Worm (Caenorhabditis elegans) whole organism, young adult: Measurements from ENCODE around the gene W01C8.1.
A peak's percentile ranks its signal among the peaks of the same experiment; 100 is the strongest.

Experiments
- B0019.2 ChIP-seq: fragments of 200-800 bp; sonication (Bioruptor generic); conservative IDR thresholded peaks from 2 replicates; pipeline ENCODE4 v1.3.6; 2022; ENCODE audit warnings: missing genetic modification reagents, missing genetic modification characterization, missing compliant biosample characterization
- B0261.1 ChIP-seq: sonication (generic microtip); optimal IDR thresholded peaks from 2 replicates; lab custom pipeline; 2016; ENCODE audit warnings: mild to moderate bottlenecking, missing genetic modification characterization, moderate library complexity, missing compliant biosample characterization
- B0336.3 ChIP-seq: fragments of 200-800 bp; sonication (Bioruptor generic); IDR thresholded peaks from 2 replicates; pipeline ENCODE4 v1.3.6; 2022; ENCODE audit warnings: missing genetic modification characterization, missing compliant biosample characterization
- C17E4.6 ChIP-seq: fragments of 200-800 bp; sonication (Bioruptor generic); IDR thresholded peaks from 2 replicates; pipeline ENCODE4 v1.3.6; 2022; ENCODE audit warnings: missing genetic modification reagents, missing genetic modification characterization, missing compliant biosample characterization
- F10E7.11 ChIP-seq: sonication (generic microtip); optimal IDR thresholded peaks from 2 replicates; lab custom pipeline; 2017; ENCODE audit warnings: mild to moderate bottlenecking, missing genetic modification characterization, moderate library complexity, missing compliant biosample characterization
- F33H1.4 ChIP-seq: fragments of 200-800 bp; sonication (Bioruptor generic); IDR thresholded peaks from 2 replicates; pipeline ENCODE4 v1.3.6; 2022; ENCODE audit warnings: missing genetic modification reagents, missing genetic modification characterization, missing compliant biosample characterization
- F52B5.7 ChIP-seq: sonication (generic microtip); optimal IDR thresholded peaks from 2 replicates; lab custom pipeline; 2016; ENCODE audit warnings: mild to moderate bottlenecking, missing genetic modification characterization, missing compliant biosample characterization
- K12H6.12 ChIP-seq: fragments of 200-800 bp; sonication (Bioruptor generic); optimal IDR thresholded peaks from 2 replicates; lab custom pipeline; 2018; ENCODE audit warnings: mild to moderate bottlenecking, missing genetic modification characterization, missing compliant biosample characterization
- Y67H2A.10 ChIP-seq: fragments of 200-800 bp; sonication (Bioruptor generic); conservative IDR thresholded peaks from 2 replicates; pipeline ENCODE4 v1.3.6; 2022; ENCODE audit warnings: missing genetic modification reagents, missing genetic modification characterization, missing compliant biosample characterization
- aptf-3 ChIP-seq: fragments of 200-800 bp; sonication (Bioruptor generic); IDR thresholded peaks from 2 replicates; pipeline ENCODE4 v1.3.6; 2022; ENCODE audit warnings: missing genetic modification characterization, missing compliant biosample characterization
- atf-7 ChIP-seq: sonication (generic microtip); optimal IDR thresholded peaks from 2 replicates; lab custom pipeline; 2017; ENCODE audit warnings: mild to moderate bottlenecking, missing genetic modification characterization, missing compliant biosample characterization
- attf-6 ChIP-seq: fragments of 200-800 bp; sonication (Bioruptor generic); IDR thresholded peaks from 2 replicates; pipeline ENCODE4 v1.3.6; 2022; ENCODE audit warnings: missing genetic modification reagents, missing genetic modification characterization, missing compliant biosample characterization
- bed-2 ChIP-seq: fragments of 200-800 bp; sonication (Bioruptor generic); IDR thresholded peaks from 2 replicates; pipeline ENCODE4 v1.3.6; 2022; ENCODE audit warnings: missing genetic modification reagents, missing genetic modification characterization, missing compliant biosample characterization
- ccch-3 ChIP-seq: fragments of 200-800 bp; sonication (Bioruptor generic); optimal IDR thresholded peaks from 2 replicates; lab custom pipeline; 2018; ENCODE audit warnings: mild to moderate bottlenecking, missing genetic modification characterization, missing compliant biosample characterization
- cebp-1 ChIP-seq, 2 experiments: fragments of 200-800 bp in 1 of 2; sonication (Bioruptor generic) in 1 of 2; sonication (generic microtip) in 1 of 2; IDR thresholded peaks in 1 of 2; optimal IDR thresholded peaks in 1 of 2; 2 replicates each; pipeline versions ENCODE4 v1.3.6 to Lab custom; 2017 to 2022; ENCODE audit warnings: missing compliant biosample characterization in 2 of 2, missing genetic modification characterization in 2 of 2, mild to moderate bottlenecking in 1 of 2, missing genetic modification reagents in 1 of 2, moderate library complexity in 1 of 2
- ceh-100 ChIP-seq: fragments of 200-800 bp; sonication (Bioruptor generic); IDR thresholded peaks from 2 replicates; pipeline ENCODE4 v1.3.6; 2022; ENCODE audit warnings: missing genetic modification reagents, missing genetic modification characterization, missing compliant biosample characterization
- ceh-79 ChIP-seq: sonication (generic microtip); optimal IDR thresholded peaks from 2 replicates; lab custom pipeline; 2017; ENCODE audit warnings: mild to moderate bottlenecking, missing genetic modification characterization, missing compliant biosample characterization
- ceh-91 ChIP-seq: fragments of 200-800 bp; sonication (Bioruptor generic); IDR thresholded peaks from 2 replicates; pipeline ENCODE4 v1.3.6; 2022; ENCODE audit warnings: missing genetic modification reagents, missing genetic modification characterization, missing compliant biosample characterization
- die-1 ChIP-seq: sonication (generic microtip); optimal IDR thresholded peaks from 2 replicates; lab custom pipeline; 2016; ENCODE audit warnings: missing genotype, mild to moderate bottlenecking, missing genetic modification characterization, missing compliant biosample characterization
- egl-18 ChIP-seq: fragments of 200-800 bp; sonication (Bioruptor generic); IDR thresholded peaks from 2 replicates; pipeline ENCODE4 v1.3.6; 2022; ENCODE audit warnings: missing genetic modification reagents, missing genetic modification characterization, missing compliant biosample characterization
- him-1 ChIP-seq: sonication (generic microtip); optimal IDR thresholded peaks from 2 replicates; lab custom pipeline; 2016; ENCODE audit warnings: missing genotype, missing genetic modification reagents, missing genetic modification characterization, missing compliant biosample characterization
- hlh-26 ChIP-seq: fragments of 200-800 bp; sonication (Bioruptor generic); conservative IDR thresholded peaks from 2 replicates; pipeline ENCODE4 v1.3.6; 2022; ENCODE audit warnings: missing genetic modification reagents, missing genetic modification characterization, missing compliant biosample characterization
- hmg-20 ChIP-seq: fragments of 200-800 bp; sonication (Bioruptor generic); IDR thresholded peaks from 2 replicates; pipeline ENCODE4 v1.3.6; 2022; ENCODE audit warnings: missing genetic modification reagents, missing genetic modification characterization, missing compliant biosample characterization
- hrde-1 ChIP-seq: sonication (generic microtip); optimal IDR thresholded peaks from 2 replicates; lab custom pipeline; 2016; ENCODE audit warnings: missing genetic modification characterization, mild to moderate bottlenecking, missing compliant biosample characterization, moderate library complexity, missing genotype, missing genetic modification reagents, borderline replicate concordance
- hsf-1 ChIP-seq: fragments of 200-800 bp; sonication (Bioruptor generic); IDR thresholded peaks from 2 replicates; pipeline ENCODE4 v1.3.6; 2022; ENCODE audit warnings: missing genetic modification reagents, missing genetic modification characterization, missing compliant biosample characterization
- lag-1 ChIP-seq: fragments of 200-800 bp; sonication (Bioruptor generic); IDR thresholded peaks from 2 replicates; pipeline ENCODE4 v1.3.6; 2022; ENCODE audit warnings: missing genetic modification reagents, missing genetic modification characterization, missing compliant biosample characterization
- let-607 ChIP-seq, 2 experiments: fragments of 200-800 bp in 1 of 2; sonication (Bioruptor generic) in 1 of 2; sonication (generic microtip) in 1 of 2; optimal IDR thresholded peaks; 2 replicates each; lab custom pipeline; 2016 to 2018; ENCODE audit warnings: mild to moderate bottlenecking in 2 of 2, missing compliant biosample characterization in 2 of 2, missing genetic modification characterization in 2 of 2, moderate library complexity in 2 of 2, missing genotype in 1 of 2
- lin-26 ChIP-seq: fragments of 200-800 bp; sonication (Bioruptor generic); IDR thresholded peaks from 2 replicates; pipeline ENCODE4 v1.3.6; 2022; ENCODE audit warnings: missing genetic modification reagents, missing genetic modification characterization, missing compliant biosample characterization
- lin-35 ChIP-seq, 3 experiments: fragments of 150-350 bp in 2 of 3; sonication (generic microtip) in 1 of 3; optimal IDR thresholded peaks; 2 replicates each; lab custom pipeline; 2014 to 2018; ENCODE audit warnings: missing biosample characterization in 3 of 3, missing genetic modification characterization in 3 of 3, missing genetic modification reagents in 3 of 3
- lsy-27 ChIP-seq: sonication (generic microtip); optimal IDR thresholded peaks from 2 replicates; lab custom pipeline; 2017; ENCODE audit warnings: missing genetic modification characterization, mild to moderate bottlenecking, missing compliant biosample characterization, antibody characterized with exemption, missing genotype, borderline replicate concordance; ENCODE audit not compliant: insufficient read depth
- madf-8 ChIP-seq: fragments of 200-800 bp; sonication (Bioruptor generic); conservative IDR thresholded peaks from 2 replicates; pipeline ENCODE4 v1.3.6; 2022; ENCODE audit warnings: missing genetic modification reagents, missing genetic modification characterization, missing compliant biosample characterization
- mel-28 ChIP-seq: sonication (generic microtip); optimal IDR thresholded peaks from 2 replicates; lab custom pipeline; 2016; ENCODE audit warnings: borderline replicate concordance, mild to moderate bottlenecking, missing genetic modification characterization, missing compliant biosample characterization
- mxl-1 ChIP-seq: sonication (generic microtip); optimal IDR thresholded peaks from 2 replicates; lab custom pipeline; 2016; ENCODE audit warnings: missing genetic modification characterization, missing compliant biosample characterization
- nfya-2 ChIP-seq: fragments of 200-800 bp; sonication (Bioruptor generic); IDR thresholded peaks from 2 replicates; pipeline ENCODE4 v1.3.6; 2022; ENCODE audit warnings: missing genetic modification reagents, missing genetic modification characterization, missing compliant biosample characterization
- nfyb-1 ChIP-seq: fragments of 200-800 bp; sonication (Bioruptor generic); IDR thresholded peaks from 2 replicates; pipeline ENCODE4 v1.3.6; 2022; ENCODE audit warnings: missing genetic modification reagents, missing genetic modification characterization, missing compliant biosample characterization
- nhr-120 ChIP-seq: fragments of 200-800 bp; sonication (Bioruptor generic); IDR thresholded peaks from 2 replicates; pipeline ENCODE4 v1.3.6; 2022; ENCODE audit warnings: missing genetic modification characterization, missing compliant biosample characterization
- nhr-90 ChIP-seq: sonication (generic microtip); optimal IDR thresholded peaks from 2 replicates; lab custom pipeline; 2016; ENCODE audit warnings: missing genotype, mild to moderate bottlenecking, missing genetic modification characterization, missing compliant biosample characterization
- rcor-1 ChIP-seq: fragments of 200-800 bp; sonication (Bioruptor generic); IDR thresholded peaks from 2 replicates; pipeline ENCODE4 v1.3.6; 2022; ENCODE audit warnings: missing genetic modification reagents, missing genetic modification characterization, missing compliant biosample characterization
- rec-8 ChIP-seq, 2 experiments: sonication (generic microtip); optimal IDR thresholded peaks; 2 replicates each; lab custom pipeline; 2016; ENCODE audit warnings: mild to moderate bottlenecking in 2 of 2, missing genetic modification characterization in 2 of 2, missing genetic modification reagents in 2 of 2, missing genotype in 2 of 2, missing biosample characterization in 1 of 2, missing compliant biosample characterization in 1 of 2, moderate library complexity in 1 of 2
- sdz-38 ChIP-seq: sonication (generic microtip); optimal IDR thresholded peaks from 2 replicates; lab custom pipeline; 2016; ENCODE audit warnings: missing genotype, missing genetic modification characterization, missing compliant biosample characterization
- snpc-4 ChIP-seq, 5 experiments: fragments of 150-350 bp in 1 of 5; sonication (generic microtip) in 4 of 5; optimal IDR thresholded peaks; 2 replicates each; lab custom pipeline; 2014 to 2018; ENCODE audit warnings: missing genetic modification characterization in 5 of 5, missing biosample characterization in 3 of 5, antibody characterized with exemption in 2 of 5, mild to moderate bottlenecking in 2 of 5, missing compliant biosample characterization in 2 of 5, missing genotype in 2 of 5, moderate library complexity in 2 of 5, missing genetic modification reagents in 1 of 5
- somi-1 ChIP-seq: fragments of 200-800 bp; sonication (Bioruptor generic); optimal IDR thresholded peaks from 2 replicates; lab custom pipeline; 2018; ENCODE audit warnings: mild to moderate bottlenecking, missing genetic modification characterization, missing compliant biosample characterization
- tbp1 ChIP-seq: fragments of 200-800 bp; sonication (Bioruptor generic); optimal IDR thresholded peaks from 2 replicates; lab custom pipeline; 2018; ENCODE audit warnings: mild to moderate bottlenecking, missing genetic modification characterization, missing compliant biosample characterization
- zfh-2 ChIP-seq: fragments of 200-800 bp; sonication (Bioruptor generic); conservative IDR thresholded peaks from 2 replicates; pipeline ENCODE4 v1.3.6; 2022; ENCODE audit warnings: missing genetic modification reagents, missing genetic modification characterization, missing compliant biosample characterization
- zim-3 ChIP-seq: sonication (generic microtip); optimal IDR thresholded peaks from 2 replicates; lab custom pipeline; 2017; ENCODE audit warnings: mild to moderate bottlenecking, missing genetic modification characterization, moderate library complexity, missing compliant biosample characterization
- ztf-18 ChIP-seq: sonication (generic microtip); optimal IDR thresholded peaks from 2 replicates; lab custom pipeline; 2016; ENCODE audit warnings: missing genotype, mild to moderate bottlenecking, missing genetic modification characterization, missing compliant biosample characterization
- ztf-26 ChIP-seq: sonication (generic microtip); optimal IDR thresholded peaks from 2 replicates; lab custom pipeline; 2017; ENCODE audit warnings: missing genetic modification characterization, missing compliant biosample characterization

The W01C8.1 gene

ce11 chrX:5709205-5709604, 17.0 kb downstream of the W01C8.1 start (continued):
- TF ChIP-seq B0019.2 (GFP tag; lab: Robert Waterston, UW) (no peak), hlh-26 (GFP tag; lab: Robert Waterston, UW) (no peak), aptf-3 (GFP tag; lab: Robert Waterston, UW) (no peak), ceh-91 (no peak), snpc-4 (GFP tag; optimal IDR thresholded peaks at IDR 0.05; lab: Kevin White, UChicago) (peak; percentile 31), snpc-4 (tag; optimal IDR thresholded peaks at IDR 0.05; lab: Kevin White, UChicago) (peak in 1 of 4 experiments; percentile 56), lsy-27 (tag; lab: Kevin White, UChicago) (no peak), hsf-1 (GFP tag; lab: Robert Waterston, UW) (no peak), ztf-18 (tag; lab: Kevin White, UChicago) (peak; percentile 24), die-1 (tag; lab: Kevin White, UChicago) (peak; percentile 62), F33H1.4 (GFP tag; lab: Robert Waterston, UW) (no peak), bed-2 (no peak), ccch-3 (GFP tag; lab: Kevin White, UChicago) (no peak), lag-1 (GFP tag; lab: Robert Waterston, UW) (no peak), ceh-100 (GFP tag; lab: Robert Waterston, UW) (no peak), F10E7.11 (tag; lab: Kevin White, UChicago) (no peak), ztf-26 (tag; lab: Kevin White, UChicago) (no peak), mel-28 (no peak), Y67H2A.10 (no peak), B0336.3 (GFP tag; lab: Robert Waterston, UW) (no peak), rcor-1 (peak; percentile 30; the same call in 1 of the 2 replicates), hrde-1 (tag; lab: Kevin White, UChicago) (no peak), rec-8 (tag; optimal IDR thresholded peaks at IDR 0.05; lab: Kevin White, UChicago) (no peak), atf-7 (tag; lab: Kevin White, UChicago) (no peak), lin-26 (peak; percentile 79), C17E4.6 (GFP tag; lab: Robert Waterston, UW) (no peak), egl-18 (GFP tag; lab: Robert Waterston, UW) (no peak), lin-35 (GFP tag; optimal IDR thresholded peaks at IDR 0.05; lab: Kevin White, UChicago) (no peak), nfyb-1 (GFP tag; lab: Robert Waterston, UW) (0 out of 2 replicates have a peak, but pooled peaks have one; percentile 20), nfya-2 (no peak), sdz-38 (tag; lab: Kevin White, UChicago) (no peak), B0261.1 (peak; percentile 83), K12H6.12 (tag; lab: Kevin White, UChicago) (no peak), nhr-120 (GFP tag; lab: Robert Waterston, UW) (0 out of 2 replicates have a peak, but pooled peaks have one; percentile 38), tbp1 (GFP tag; lab: Kevin White, UChicago) (peak; percentile 89), somi-1 (GFP tag; lab: Kevin White, UChicago) (no peak), ceh-79 (tag; lab: Kevin White, UChicago) (no peak), zim-3 (tag; lab: Kevin White, UChicago) (no peak), madf-8 (GFP tag; lab: Robert Waterston, UW) (no peak), hmg-20 (no peak), nhr-90 (peak; percentile 41), zfh-2 (GFP tag; lab: Robert Waterston, UW) (no peak), him-1 (tag; lab: Kevin White, UChicago) (peak; percentile 48), attf-6 (no peak), F52B5.7 (tag; lab: Kevin White, UChicago) (no peak), let-607 (tag; optimal IDR thresholded peaks at IDR 0.05; lab: Kevin White, UChicago) (peak in 1 of 2 experiments; percentile 1), cebp-1 (GFP tag; IDR thresholded peaks at IDR 0.05; lab: Robert Waterston, UW) (no peak), cebp-1 (tag; optimal IDR thresholded peaks at IDR 0.05; lab: Kevin White, UChicago) (no peak), mxl-1 (peak; percentile 21)
